Worm (Caenorhabditis elegans) whole organism, L1 larva: ENCODE results near the gene ZK1290.15.

Experiments used
- C34B4.2 ChIP-seq: sonication (generic microtip); optimal IDR thresholded peaks from 2 replicates; lab custom pipeline; 2017; ENCODE audit warnings: mild to moderate bottlenecking, missing genetic modification characterization, missing compliant biosample characterization
- F16B12.6 ChIP-seq: fragments of 150-350 bp; optimal IDR thresholded peaks from 2 replicates; lab custom pipeline; 2014; ENCODE audit warnings: missing biosample characterization, missing genetic modification characterization
- alr-1 ChIP-seq: fragments of 200-800 bp; sonication (Bioruptor generic); optimal IDR thresholded peaks from 2 replicates; lab custom pipeline; 2018; ENCODE audit warnings: borderline replicate concordance, mild to moderate bottlenecking, missing genetic modification characterization, missing compliant biosample characterization
- blmp-1 ChIP-seq: fragments of 150-350 bp; optimal IDR thresholded peaks from 2 replicates; lab custom pipeline; 2014; ENCODE audit warnings: missing biosample characterization, missing genetic modification characterization
- ceh-90 ChIP-seq: sonication (generic microtip); optimal IDR thresholded peaks from 2 replicates; lab custom pipeline; 2016; ENCODE audit warnings: missing genetic modification characterization, missing compliant biosample characterization
- ces-1 ChIP-seq: fragments of 150-350 bp; optimal IDR thresholded peaks from 2 replicates; lab custom pipeline; 2014; ENCODE audit warnings: missing biosample characterization, missing genetic modification reagents, missing genetic modification characterization
- dpl-1 ChIP-seq, 3 experiments: fragments of 150-350 bp in 2 of 3; sonication (generic microtip) in 1 of 3; optimal IDR thresholded peaks; 2 replicates each; lab custom pipeline; 2014 to 2017; ENCODE audit warnings: missing biosample characterization in 3 of 3, missing genetic modification characterization in 3 of 3, missing genetic modification reagents in 3 of 3
- dsc-1 ChIP-seq: sonication (generic microtip); optimal IDR thresholded peaks from 2 replicates; lab custom pipeline; 2016; ENCODE audit warnings: mild to moderate bottlenecking, missing genetic modification characterization, missing compliant biosample characterization
- efl-1 ChIP-seq, 4 experiments: fragments of 150-350 bp; optimal IDR thresholded peaks in 3 of 4; peaks in 1 of 4; 1 replicate in 1 of 4; 2 replicates in 3 of 4; lab custom pipeline; 2014; ENCODE audit warnings: missing biosample characterization in 2 of 4, missing genetic modification characterization in 2 of 4, missing genetic modification reagents in 2 of 4
- egl-13 ChIP-seq: sonication (generic microtip); optimal IDR thresholded peaks from 2 replicates; lab custom pipeline; 2016; ENCODE audit warnings: missing genotype, missing genetic modification reagents, missing genetic modification characterization, missing compliant biosample characterization
- elt-3 ChIP-seq, 6 experiments: fragments of 150-350 bp in 1 of 6; sonication (generic microtip); optimal IDR thresholded peaks; 2 replicates each; lab custom pipeline; 2017 to 2018; ENCODE audit warnings: missing biosample characterization in 6 of 6, missing genetic modification characterization in 6 of 6, inconsistent platforms in 1 of 6
- ets-5 ChIP-seq: fragments of 200-800 bp; sonication (Bioruptor generic); IDR thresholded peaks from 2 replicates; pipeline ENCODE4 v1.3.6; 2022; ENCODE audit warnings: missing genetic modification characterization, missing compliant biosample characterization
- fkh-10 ChIP-seq: sonication (generic microtip); optimal IDR thresholded peaks from 2 replicates; lab custom pipeline; 2017; ENCODE audit warnings: missing biosample characterization, missing genetic modification reagents, missing genetic modification characterization
- hlh-17 ChIP-seq: fragments of 200-800 bp; sonication (Bioruptor generic); optimal IDR thresholded peaks from 2 replicates; lab custom pipeline; 2018; ENCODE audit warnings: missing genetic modification characterization, mild to moderate bottlenecking, missing compliant biosample characterization, moderate library complexity, borderline replicate concordance
- hpl-2 ChIP-seq: fragments of 150-350 bp; optimal IDR thresholded peaks from 2 replicates; lab custom pipeline; 2014; ENCODE audit warnings: missing biosample characterization, missing genetic modification reagents, missing genetic modification characterization
- jun-1 ChIP-seq: fragments of 150-350 bp; optimal IDR thresholded peaks from 2 replicates; lab custom pipeline; 2014; ENCODE audit warnings: missing biosample characterization, missing genetic modification reagents, missing genetic modification characterization
- lin-13 ChIP-seq: fragments of 150-350 bp; optimal IDR thresholded peaks from 2 replicates; lab custom pipeline; 2014; ENCODE audit warnings: missing biosample characterization, missing genetic modification reagents, missing genetic modification characterization
- lin-15B ChIP-seq: fragments of 150-350 bp; sonication (generic microtip); optimal IDR thresholded peaks from 3 replicates; lab custom pipeline; 2014; ENCODE audit warnings: missing biosample characterization, missing genetic modification characterization
- lin-35 ChIP-seq, 2 experiments: fragments of 150-350 bp; optimal IDR thresholded peaks; 2 replicates each; lab custom pipeline; 2014; ENCODE audit warnings: missing biosample characterization in 2 of 2, missing genetic modification characterization in 2 of 2, missing genetic modification reagents in 2 of 2
- mab-9 ChIP-seq: fragments of 200-800 bp; sonication (Bioruptor generic); IDR thresholded peaks from 2 replicates; pipeline ENCODE4 v1.3.6; 2022; ENCODE audit warnings: missing genetic modification reagents, missing genetic modification characterization, missing compliant biosample characterization
- mef-2 ChIP-seq: fragments of 150-350 bp; optimal IDR thresholded peaks from 2 replicates; lab custom pipeline; 2014; ENCODE audit warnings: missing biosample characterization, missing genetic modification characterization
- nhr-28 ChIP-seq: fragments of 150-350 bp; optimal IDR thresholded peaks from 2 replicates; lab custom pipeline; 2014; ENCODE audit warnings: missing biosample characterization, missing genetic modification characterization
- nhr-47 ChIP-seq: sonication (generic microtip); optimal IDR thresholded peaks from 2 replicates; lab custom pipeline; 2016; ENCODE audit warnings: mild to moderate bottlenecking, missing genetic modification characterization, moderate library complexity, missing compliant biosample characterization
- nhr-77 ChIP-seq: fragments of 150-350 bp; optimal IDR thresholded peaks from 2 replicates; lab custom pipeline; 2014; ENCODE audit warnings: missing biosample characterization, missing genetic modification characterization
- nhr-84 ChIP-seq: sonication (generic microtip); optimal IDR thresholded peaks from 2 replicates; lab custom pipeline; 2017; ENCODE audit warnings: missing biosample characterization, missing genetic modification characterization
- nhr-85 ChIP-seq: sonication (generic microtip); peaks from one replicate; lab custom pipeline; 2016; ENCODE audit warnings: missing genetic modification characterization, inconsistent platforms, missing compliant biosample characterization
- nhr-90 ChIP-seq: sonication (generic microtip); optimal IDR thresholded peaks from 2 replicates; lab custom pipeline; 2016; ENCODE audit warnings: mild to moderate bottlenecking, missing genetic modification characterization, missing compliant biosample characterization; ENCODE audit not compliant: poor library complexity
- snpc-4 ChIP-seq: fragments of 150-350 bp; optimal IDR thresholded peaks from 2 replicates; lab custom pipeline; 2014; ENCODE audit warnings: missing biosample characterization, missing genetic modification characterization
- snu-23 ChIP-seq: sonication (generic microtip); optimal IDR thresholded peaks from 2 replicates; lab custom pipeline; 2016; ENCODE audit warnings: missing genetic modification characterization, missing compliant biosample characterization
- sptf-1 ChIP-seq: fragments of 150-350 bp; optimal IDR thresholded peaks from 2 replicates; lab custom pipeline; 2014; ENCODE audit warnings: missing biosample characterization, missing genetic modification characterization
- sup-37 ChIP-seq: fragments of 200-800 bp; sonication (Bioruptor generic); optimal IDR thresholded peaks from 2 replicates; lab custom pipeline; 2018; ENCODE audit warnings: mild to moderate bottlenecking, missing genetic modification characterization, missing compliant biosample characterization
- swsn-7 ChIP-seq: sonication (generic microtip); optimal IDR thresholded peaks from 2 replicates; lab custom pipeline; 2016; ENCODE audit warnings: missing genetic modification characterization, missing compliant biosample characterization
- tbx-2 ChIP-seq: sonication (generic microtip); optimal IDR thresholded peaks from 2 replicates; lab custom pipeline; 2016; ENCODE audit warnings: missing genetic modification characterization, missing compliant biosample characterization
- unc-62 ChIP-seq: fragments of 150-350 bp; optimal IDR thresholded peaks from 2 replicates; lab custom pipeline; 2014; ENCODE audit warnings: missing biosample characterization, missing genetic modification reagents, missing genetic modification characterization
- unc-86 ChIP-seq: sonication (generic microtip); optimal IDR thresholded peaks from 2 replicates; lab custom pipeline; 2016; ENCODE audit warnings: missing genetic modification characterization, missing compliant biosample characterization
- xbp-1 ChIP-seq: sonication (generic microtip); optimal IDR thresholded peaks from 2 replicates; lab custom pipeline; 2016; ENCODE audit warnings: missing genetic modification characterization, missing compliant biosample characterization
- zag-1 ChIP-seq: fragments of 150-350 bp; optimal IDR thresholded peaks from 2 replicates; lab custom pipeline; 2014; ENCODE audit warnings: missing biosample characterization, missing genetic modification characterization
- ztf-4 ChIP-seq: fragments of 150-350 bp; optimal IDR thresholded peaks from 2 replicates; lab custom pipeline; 2014; ENCODE audit warnings: missing biosample characterization, missing genetic modification characterization

Gene ZK1290.15

DNA sequence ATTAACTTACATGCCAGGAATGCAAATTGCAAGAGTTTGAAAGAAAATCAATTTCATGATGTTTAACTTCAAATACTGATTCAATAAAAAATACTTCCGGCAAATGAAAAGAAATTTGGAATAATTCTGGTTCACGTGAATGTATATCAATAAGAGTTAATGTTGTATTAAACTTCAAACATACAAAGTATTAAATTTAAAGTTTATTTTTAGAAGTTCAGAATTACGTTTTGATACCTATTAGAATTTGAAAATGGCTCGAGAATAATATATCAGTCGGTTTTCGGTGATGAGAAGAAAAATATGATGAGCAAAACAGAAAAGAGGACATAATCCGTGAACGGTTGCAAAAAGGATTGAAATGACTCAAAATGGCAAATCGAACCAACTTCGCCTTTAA lies 33.8 kb upstream of the ZK1290.15 start, which contains the start of gene D1022.9:
Gene D1022.9, minus strand, starts transcription at position 101 of the 400 bp plus-strand sequence.
- TF ChIP-seq egl-13 (tag; lab: Kevin White, UChicago) = no peak
- no peak for TF ChIP-seq nhr-77 (tag; lab: Kevin White, UChicago)
- no peak for TF ChIP-seq swsn-7
- TF ChIP-seq F16B12.6 = no peak
- no peak for TF ChIP-seq hpl-2
- TF ChIP-seq sup-37 (GFP tag; lab: Kevin White, UChicago) = no peak
- TF ChIP-seq jun-1 (tag; lab: Kevin White, UChicago) = no peak
- no peak for TF ChIP-seq dpl-1 (GFP tag; optimal IDR thresholded peaks at IDR 0.05; lab: Kevin White, UChicago)
- TF ChIP-seq xbp-1 = no peak
- TF ChIP-seq C34B4.2 = no peak
- no peak for TF ChIP-seq unc-86 (tag; lab: Kevin White, UChicago)
- no peak for TF ChIP-seq lin-15B (tag; lab: Kevin White, UChicago)
- TF ChIP-seq dsc-1 (tag; lab: Kevin White, UChicago) = no peak
- no peak for TF ChIP-seq ets-5 (GFP tag; lab: Robert Waterston, UW)
- TF ChIP-seq mab-9 (GFP tag; lab: Robert Waterston, UW) = no peak
- no peak for TF ChIP-seq lin-35 (GFP tag; optimal IDR thresholded peaks at IDR 0.05; lab: Kevin White, UChicago)
- TF ChIP-seq ceh-90 (tag; lab: Kevin White, UChicago) = no peak
- TF ChIP-seq nhr-90 = no peak
- TF ChIP-seq fkh-10 (GFP tag; lab: Kevin White, UChicago) = no peak
- TF ChIP-seq, all 84 proteins: peak for 0

DNA sequence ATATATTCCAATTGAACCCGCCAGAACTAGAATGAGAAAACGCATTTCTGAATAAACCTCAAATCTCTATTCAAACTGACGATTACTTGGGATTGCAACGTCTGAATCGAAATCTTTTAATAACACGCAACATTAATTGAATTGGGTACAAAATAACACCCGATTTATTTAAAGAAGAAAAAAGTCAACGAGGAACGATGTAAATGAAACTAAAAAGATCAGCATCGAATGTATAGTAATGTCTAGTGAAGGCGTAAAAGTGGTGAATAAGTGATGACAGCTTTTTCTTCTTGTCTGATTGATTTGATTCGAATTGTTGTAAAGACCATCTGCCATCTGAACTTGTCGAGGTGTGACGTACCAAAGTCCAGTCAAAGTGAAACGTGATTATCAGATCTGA lies 29.8 kb upstream of the ZK1290.15 start, which contains the start of gene nas-23:
Gene nas-23, minus strand, starts transcription at position 101 of the 400 bp plus-strand sequence.
- TF ChIP-seq snpc-4 (tag; lab: Kevin White, UChicago) (no peak), swsn-7 (no peak), tbx-2 (no peak), fkh-10 (GFP tag; lab: Kevin White, UChicago) (no peak), ztf-4 (tag; lab: Kevin White, UChicago) (no peak)

DNA sequence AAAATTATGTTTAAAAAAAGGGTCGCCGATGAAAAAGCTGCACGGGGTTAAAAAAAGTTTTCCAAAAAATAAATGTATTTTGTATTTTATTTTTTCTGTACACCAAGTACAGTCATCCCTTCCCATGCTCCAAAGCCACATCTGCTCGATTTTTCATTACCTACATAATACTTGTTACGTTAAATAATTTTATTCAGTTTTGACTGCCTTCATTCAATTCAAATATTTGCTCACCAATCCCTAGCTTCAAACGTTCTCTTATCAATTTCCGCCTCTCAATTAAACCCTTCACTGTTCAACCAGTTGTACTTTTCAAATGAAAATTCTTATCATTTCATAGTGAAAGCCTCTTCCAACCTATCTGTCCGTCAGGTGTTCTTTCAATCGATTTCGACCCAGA lies 29.2 kb upstream of the ZK1290.15 start, which contains the start of gene R10H1.1:
Gene R10H1.1, plus strand, starts transcription at position 301 of the 400 bp plus-strand sequence.
- TF ChIP-seq ces-1 (no peak), blmp-1 (tag; lab: Kevin White, UChicago) (peak; percentile 40)
- TF ChIP-seq, all 84 proteins: peak for 1

DNA sequence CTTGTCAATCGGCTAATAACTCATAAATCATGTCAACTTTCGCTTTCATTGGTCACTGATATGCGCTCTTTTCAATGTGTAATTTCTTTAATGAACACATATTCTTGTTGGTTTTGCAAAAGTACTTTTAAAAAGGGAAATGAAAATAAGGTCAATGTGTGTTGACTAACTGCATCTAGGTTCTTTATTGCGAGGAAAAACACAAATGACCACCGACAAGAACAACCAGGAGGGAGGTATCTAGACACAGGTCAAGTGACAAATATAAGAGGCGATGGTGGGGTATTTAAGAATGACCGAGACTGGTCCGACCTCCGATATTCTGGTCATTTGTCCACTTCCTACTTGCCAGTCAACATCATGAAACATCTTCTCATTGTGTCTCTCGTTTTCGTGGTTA lies 27.3 kb upstream of the ZK1290.15 start, which contains the start of gene spi-1:
Gene spi-1, plus strand, starts transcription at position 178 of the 400 bp plus-strand sequence.
- TF ChIP-seq sptf-1 (tag; lab: Kevin White, UChicago) (no peak), blmp-1 (tag; lab: Kevin White, UChicago) (peak; percentile 63)

DNA sequence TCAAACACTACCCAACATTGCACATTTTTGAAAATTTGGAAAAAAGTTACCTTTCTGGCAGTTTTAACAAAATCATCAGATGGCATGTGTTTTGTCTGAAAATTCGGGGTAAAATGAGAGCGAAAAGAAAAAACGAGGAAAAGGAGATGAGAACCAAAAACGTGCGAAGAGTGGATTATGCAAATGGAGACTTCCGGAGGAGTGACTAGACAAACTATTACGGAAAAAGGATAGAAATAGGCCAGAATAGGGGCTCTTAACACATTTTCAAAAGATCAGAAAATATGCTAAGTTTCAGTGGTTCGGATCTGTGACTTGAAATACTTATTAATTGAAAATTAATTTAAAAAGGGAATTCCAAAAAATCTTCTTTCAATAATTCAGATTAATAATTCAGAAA lies 24.0 kb upstream of the ZK1290.15 start, which contains the start of gene srab-14:
Gene srab-14, minus strand, starts transcription at position 101 of the 400 bp plus-strand sequence.
- TF ChIP-seq nhr-84 (tag; lab: Kevin White, UChicago) = no peak
- TF ChIP-seq zag-1 (tag; lab: Kevin White, UChicago) = no peak
- no peak for TF ChIP-seq nhr-85 (tag; lab: Kevin White, UChicago)
- TF ChIP-seq fkh-10 (GFP tag; lab: Kevin White, UChicago) = no peak
- no peak for TF ChIP-seq lin-13 (GFP tag; lab: Kevin White, UChicago)
- TF ChIP-seq dpl-1 (GFP tag; optimal IDR thresholded peaks at IDR 0.05; lab: Kevin White, UChicago) = no peak
- TF ChIP-seq efl-1 (optimal IDR thresholded peaks at IDR 0.05; lab: Kevin White, UChicago) = no peak
- no peak for TF ChIP-seq efl-1 (GFP tag; optimal IDR thresholded peaks at IDR 0.05 in 1 of 2; lab: Kevin White, UChicago)
- TF ChIP-seq nhr-28 (tag; lab: Kevin White, UChicago) = no peak
- no peak for TF ChIP-seq unc-62 (GFP tag; lab: Kevin White, UChicago)
- TF ChIP-seq elt-3 (tag; optimal IDR thresholded peaks at IDR 0.05; lab: Kevin White, UChicago) = no peak
- TF ChIP-seq alr-1 (tag; lab: Kevin White, UChicago) = no peak
- no peak for TF ChIP-seq mef-2 (tag; lab: Kevin White, UChicago)
- TF ChIP-seq F16B12.6 = no peak
- TF ChIP-seq nhr-47 (tag; lab: Kevin White, UChicago) = no peak
- TF ChIP-seq hlh-17 = no peak
- TF ChIP-seq snu-23 (GFP tag; lab: Kevin White, UChicago) = no peak
- no peak for TF ChIP-seq ets-5 (GFP tag; lab: Robert Waterston, UW)
